In genomic region chr3R:29269204-29269603, dm6 we compare ENCODE assay signal across 1 fruit fly cellular context.
TF ChIP-seq lines count a peak whose summit lies in the region.

No protein-coding gene starts in this region.

TF ChIP-seq in whole organism, embryonic, 481 proteins besides CTCF, POLR2A, EP300 and RAD21 (continued from another document):
- TF ChIP-seq CG1647 (GFP tag; optimal IDR thresholded peaks at IDR 0.05; lab: Kevin White, UChicago) (no peak), Tbp (GFP tag; optimal IDR thresholded peaks at IDR 0.05; lab: Kevin White, UChicago) (no peak), CG14710 (tag; optimal IDR thresholded peaks at IDR 0.05; lab: Kevin White, UChicago) (peak; percentile 32), lola (GFP tag; optimal IDR thresholded peaks at IDR 0.05; lab: Kevin White, UChicago) (peak in 1 of 3 experiments; percentile 48), exex (tag; optimal IDR thresholded peaks at IDR 0.05; lab: Kevin White, UChicago) (no peak), dmrt11E (tag; optimal IDR thresholded peaks at IDR 0.05; lab: Kevin White, UChicago) (peak; percentile 54)
